Fruit fly (Drosophila melanogaster) whole organism, adult: ENCODE measurements around the gene Naa40.

Source experiments
- CG14711 ChIP-seq: fragments of 200-800 bp; sonication (Bioruptor generic); optimal IDR thresholded peaks from 2 replicates; lab custom pipeline; 2018; ENCODE audit warnings: missing biosample characterization, mild to moderate bottlenecking, missing genetic modification characterization, moderate library complexity
- CG7101 ChIP-seq: fragments of 200-800 bp; sonication (Bioruptor generic); optimal IDR thresholded peaks from 2 replicates; lab custom pipeline; 2018; ENCODE audit warnings: missing biosample characterization, mild to moderate bottlenecking, missing genetic modification characterization, moderate library complexity
- bab1 ChIP-seq: fragments of 200-800 bp; sonication (Bioruptor generic); optimal IDR thresholded peaks from 3 replicates; lab custom pipeline; 2019; ENCODE audit warnings: missing biosample characterization, mild to moderate bottlenecking, missing genetic modification characterization, moderate library complexity
- kay ChIP-seq: fragments of 200-800 bp; sonication (Bioruptor generic); peaks from one replicate; lab custom pipeline; 2016; ENCODE audit warnings: missing biosample characterization, missing genetic modification characterization, borderline replicate concordance

- peak; percentile 53 for TF ChIP-seq kay (GFP tag; lab: Kevin White, UChicago)
- TF ChIP-seq CG14711 (tag; lab: Kevin White, UChicago): no peak
- TF ChIP-seq CG7101 (tag; lab: Kevin White, UChicago): no peak
- no peak for TF ChIP-seq bab1 (GFP tag; lab: Kevin White, UChicago)
These were observed 40.7 kb upstream of the Naa40 start, which contains the start of gene kay for dm6 chr3R:29765267-29766095.
